Worm (Caenorhabditis elegans) whole organism, L1 larva: ENCODE results near the gene clec-160.

Experiments used
- lsy-2 ChIP-seq, 2 experiments: fragments of 150-350 bp; optimal IDR thresholded peaks; 2 replicates each; lab custom pipeline; 2014; ENCODE audit warnings: missing biosample characterization in 2 of 2, missing genetic modification characterization in 2 of 2
- mdl-1 ChIP-seq, 2 experiments: fragments of 150-350 bp; optimal IDR thresholded peaks; 2 replicates each; lab custom pipeline; 2014 to 2017; ENCODE audit warnings: missing biosample characterization in 2 of 2, missing genetic modification characterization in 2 of 2, inconsistent platforms in 1 of 2
- mep-1 ChIP-seq: fragments of 150-350 bp; optimal IDR thresholded peaks from 2 replicates; lab custom pipeline; 2014; ENCODE audit warnings: missing biosample characterization, missing genetic modification characterization
- nhr-84 ChIP-seq: sonication (generic microtip); optimal IDR thresholded peaks from 2 replicates; lab custom pipeline; 2017; ENCODE audit warnings: missing biosample characterization, missing genetic modification characterization

DNA sequence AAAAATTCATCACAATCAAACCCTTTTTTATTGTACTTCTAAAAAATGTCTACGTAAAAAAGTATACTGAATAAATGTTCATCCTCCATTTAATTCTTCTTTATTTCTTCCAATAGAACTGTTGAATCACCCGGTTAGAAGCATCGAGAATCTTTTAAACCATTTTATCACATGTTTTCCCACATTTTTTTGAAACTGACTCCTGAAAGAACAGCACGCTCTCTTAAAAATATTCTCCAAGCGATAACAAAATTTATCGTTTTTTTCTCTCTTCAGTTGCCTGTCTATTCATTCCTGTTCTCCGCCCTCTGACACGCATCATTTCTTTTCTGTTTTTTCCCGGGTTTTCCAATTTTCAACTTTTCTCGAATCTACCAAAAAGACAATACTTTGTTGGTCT is 48.6 kb upstream of the clec-160 start, which contains the start of gene F10E9.12:
- no peak for TF ChIP-seq lsy-2 (tag; optimal IDR thresholded peaks at IDR 0.05; lab: Kevin White, UChicago)
- no peak for TF ChIP-seq mdl-1 (tag; optimal IDR thresholded peaks at IDR 0.05; lab: Kevin White, UChicago)
- TF ChIP-seq nhr-84 (tag; lab: Kevin White, UChicago), result no peak
- TF ChIP-seq mep-1 (tag; lab: Kevin White, UChicago), result no peak
